Worm (Caenorhabditis elegans) whole organism, L4 larva: ENCODE data around the gene egl-36.

Source experiments
- T26A8.4 ChIP-seq: fragments of 200-800 bp; sonication (Bioruptor generic); IDR thresholded peaks from 2 replicates; pipeline ENCODE4 v1.3.6; 2022; ENCODE audit warnings: missing genetic modification characterization, missing compliant biosample characterization
- Y48G9A.11 ChIP-seq: fragments of 200-800 bp; sonication (Bioruptor generic); IDR thresholded peaks from 2 replicates; pipeline ENCODE4 v1.3.6; 2022; ENCODE audit warnings: missing genetic modification reagents, missing genetic modification characterization, missing compliant biosample characterization
- fkh-10 ChIP-seq: fragments of 150-350 bp; optimal IDR thresholded peaks from 2 replicates; lab custom pipeline; 2014; ENCODE audit warnings: missing biosample characterization, missing genetic modification reagents, missing genetic modification characterization

DNA sequence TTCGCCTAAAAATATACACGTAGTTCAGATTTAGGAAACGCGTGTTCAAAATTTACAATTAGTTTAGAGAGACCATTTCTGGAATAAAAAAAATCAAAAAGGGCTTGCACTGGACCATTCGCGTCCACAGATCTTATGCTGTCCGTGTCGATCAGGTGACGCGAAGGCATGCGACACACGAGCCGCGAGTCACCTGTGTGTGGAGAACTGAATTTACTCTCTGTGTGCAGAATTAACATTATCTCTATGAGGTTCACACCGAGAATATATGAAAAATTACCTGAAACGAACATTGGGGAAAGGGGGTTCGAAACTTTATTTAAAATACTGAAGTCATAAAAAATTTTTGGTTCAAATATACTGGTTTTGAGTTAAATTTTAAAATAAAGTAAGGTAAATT is 6.4 kb upstream of the egl-36 start:
- TF ChIP-seq T26A8.4 (GFP tag; lab: Robert Waterston, UW), result no peak
- no peak for TF ChIP-seq fkh-10 (GFP tag; lab: Kevin White, UChicago)
- no peak for TF ChIP-seq Y48G9A.11 (GFP tag; lab: Robert Waterston, UW)
